Fruit fly (Drosophila melanogaster) whole organism, embryonic: Measurements from ENCODE around the gene CG44261.
A peak's percentile ranks its signal among the peaks of the same experiment; 100 is the strongest.

Experiments used
- CG10147 ChIP-seq: fragments of 200-800 bp; sonication (Bioruptor generic); optimal IDR thresholded peaks from 2 replicates; lab custom pipeline; 2019; ENCODE audit warnings: missing biosample characterization, mild to moderate bottlenecking, missing genetic modification characterization, moderate library complexity
- CG11696 ChIP-seq: fragments of 200-800 bp; sonication (Bioruptor generic); IDR thresholded peaks from 2 replicates; pipeline ENCODE4 v1.3.6; 2022; ENCODE audit warnings: missing biosample characterization, missing genetic modification characterization
- CG12942 ChIP-seq: fragments of 200-800 bp; sonication (Bioruptor generic); optimal IDR thresholded peaks from 3 replicates; lab custom pipeline; 2016; ENCODE audit warnings: missing biosample characterization, missing genetic modification characterization
- CG15601 ChIP-seq: fragments of 200-800 bp; sonication (Bioruptor generic); optimal IDR thresholded peaks from 3 replicates; lab custom pipeline; 2019; ENCODE audit warnings: missing biosample characterization, mild to moderate bottlenecking, missing genetic modification characterization, moderate library complexity
- CG15696 ChIP-seq: fragments of 200-800 bp; sonication (Bioruptor generic); optimal IDR thresholded peaks from 2 replicates; lab custom pipeline; 2019; ENCODE audit warnings: missing biosample characterization, mild to moderate bottlenecking, missing genetic modification characterization, moderate library complexity
- CG16779 ChIP-seq: fragments of 200-800 bp; sonication (Bioruptor generic); IDR thresholded peaks from 2 replicates; pipeline ENCODE4 v1.3.6; 2022; ENCODE audit warnings: missing biosample characterization, missing genetic modification characterization
- CG17186 ChIP-seq: fragments of 200-800 bp; sonication (Bioruptor generic); optimal IDR thresholded peaks from 3 replicates; lab custom pipeline; 2017; ENCODE audit warnings: missing biosample characterization, missing genetic modification reagents, missing genetic modification characterization
- CG17385 ChIP-seq: fragments of 200-800 bp; sonication (Bioruptor generic); optimal IDR thresholded peaks from 3 replicates; lab custom pipeline; 2018; ENCODE audit warnings: missing biosample characterization, mild to moderate bottlenecking, missing genetic modification characterization
- CG2889 ChIP-seq: fragments of 200-800 bp; sonication (Bioruptor generic); IDR thresholded peaks from 3 replicates; pipeline ENCODE4 v1.3.6; 2022; ENCODE audit warnings: missing biosample characterization, missing genetic modification characterization
- CG31388 ChIP-seq: fragments of 200-800 bp; sonication (Bioruptor generic); optimal IDR thresholded peaks from 2 replicates; lab custom pipeline; 2016; ENCODE audit warnings: missing biosample characterization, missing genetic modification characterization
- CG3847 ChIP-seq: fragments of 200-800 bp; sonication (Bioruptor generic); IDR thresholded peaks from 2 replicates; pipeline ENCODE4 v1.3.6; 2022; ENCODE audit warnings: missing biosample characterization, missing genetic modification characterization
- CG5953 ChIP-seq: fragments of 200-800 bp; sonication (Bioruptor generic); IDR thresholded peaks from 2 replicates; pipeline ENCODE4 v1.3.6; 2022; ENCODE audit warnings: missing biosample characterization, missing genetic modification characterization
- CG6254 ChIP-seq: fragments of 200-800 bp; sonication (Bioruptor generic); optimal IDR thresholded peaks from 3 replicates; lab custom pipeline; 2017; ENCODE audit warnings: mild to moderate bottlenecking, missing biosample characterization, missing genetic modification reagents, missing genetic modification characterization
- CG6689 ChIP-seq: fragments of 200-800 bp; sonication (Bioruptor generic); IDR thresholded peaks from 2 replicates; pipeline ENCODE4 v1.3.6; 2022; ENCODE audit warnings: missing biosample characterization, missing genetic modification characterization
- CG7357 ChIP-seq: fragments of 200-800 bp; sonication (Bioruptor generic); IDR thresholded peaks from 3 replicates; pipeline ENCODE4 v1.3.6; 2022; ENCODE audit warnings: missing biosample characterization, missing genetic modification characterization
- CG8359 ChIP-seq: fragments of 200-800 bp; sonication (Bioruptor generic); optimal IDR thresholded peaks from 2 replicates; lab custom pipeline; 2017; ENCODE audit warnings: missing biosample characterization, mild to moderate bottlenecking, missing genetic modification characterization, borderline replicate concordance
- CG8478 ChIP-seq: fragments of >200 bp; optimal IDR thresholded peaks from 2 replicates; lab custom pipeline; 2018
- CG9215 ChIP-seq: fragments of 200-800 bp; sonication (Bioruptor generic); IDR thresholded peaks from 2 replicates; pipeline ENCODE4 v1.3.6; 2022; ENCODE audit warnings: missing biosample characterization, missing genetic modification characterization
- CTCF ChIP-seq: fragments of 200-800 bp; sonication (Bioruptor generic); optimal IDR thresholded peaks from 2 replicates; lab custom pipeline; 2017; ENCODE audit warnings: missing biosample characterization, mild to moderate bottlenecking, missing genetic modification characterization, moderate library complexity
- Dip2 ChIP-seq: fragments of 200-800 bp; sonication (Bioruptor generic); IDR thresholded peaks from 2 replicates; pipeline ENCODE4 v1.3.6; 2022; ENCODE audit warnings: missing biosample characterization, missing genetic modification characterization
- Elba2 ChIP-seq: fragments of 200-800 bp; sonication (Bioruptor generic); optimal IDR thresholded peaks from 3 replicates; lab custom pipeline; 2016; ENCODE audit warnings: missing biosample characterization, missing genetic modification characterization
- Fer3 ChIP-seq: fragments of 200-800 bp; sonication (Bioruptor generic); optimal IDR thresholded peaks from 2 replicates; lab custom pipeline; 2018; ENCODE audit warnings: missing biosample characterization, mild to moderate bottlenecking, missing genetic modification characterization, moderate library complexity
- H15 ChIP-seq: fragments of 200-800 bp; sonication (Bioruptor generic); IDR thresholded peaks from 3 replicates; pipeline ENCODE4 v1.3.6; 2022; ENCODE audit warnings: missing biosample characterization, missing genetic modification characterization
- HmgD ChIP-seq: fragments of 200-800 bp; sonication (Bioruptor generic); optimal IDR thresholded peaks from 3 replicates; lab custom pipeline; 2016; ENCODE audit warnings: missing biosample characterization, missing genetic modification characterization
- Mes4 ChIP-seq: fragments of 200-800 bp; sonication (Bioruptor generic); optimal IDR thresholded peaks from 2 replicates; lab custom pipeline; 2016; ENCODE audit warnings: missing biosample characterization, missing genetic modification characterization
- Neu2 ChIP-seq: fragments of 200-800 bp; sonication (Bioruptor generic); optimal IDR thresholded peaks from 3 replicates; lab custom pipeline; 2016; ENCODE audit warnings: missing biosample characterization, missing genetic modification characterization, borderline replicate concordance
- NfI ChIP-seq: fragments of 200-800 bp; sonication (Bioruptor generic); optimal IDR thresholded peaks from 3 replicates; lab custom pipeline; 2018; ENCODE audit warnings: missing biosample characterization, mild to moderate bottlenecking, missing genetic modification characterization, moderate library complexity
- Sox100B ChIP-seq: fragments of 200-800 bp; sonication (Bioruptor generic); optimal IDR thresholded peaks from 3 replicates; lab custom pipeline; 2018; ENCODE audit warnings: missing biosample characterization, mild to moderate bottlenecking, missing genetic modification characterization
- Ssrp ChIP-seq: fragments of 200-800 bp; sonication (Bioruptor generic); optimal IDR thresholded peaks from 2 replicates; lab custom pipeline; 2018; ENCODE audit warnings: missing biosample characterization, mild to moderate bottlenecking, missing genetic modification characterization, moderate library complexity
- Stat92E ChIP-seq, 3 experiments: fragments of >200 bp in 2 of 3; fragments of 200-800 bp in 1 of 3; sonication (Bioruptor generic) in 1 of 3; optimal IDR thresholded peaks; 2 replicates each; lab custom pipeline; 2017 to 2019; ENCODE audit warnings: missing biosample characterization in 3 of 3, missing genetic modification characterization in 3 of 3, mild to moderate bottlenecking in 1 of 3, moderate library complexity in 1 of 3
- ac ChIP-seq: fragments of 200-800 bp; sonication (Bioruptor generic); optimal IDR thresholded peaks from 3 replicates; lab custom pipeline; 2017; ENCODE audit warnings: missing biosample characterization, mild to moderate bottlenecking, missing genetic modification characterization
- ase ChIP-seq: fragments of 200-800 bp; sonication (Bioruptor generic); IDR thresholded peaks from 3 replicates; pipeline ENCODE4 v1.3.6; 2022; ENCODE audit warnings: missing biosample characterization, missing genetic modification characterization
- chn ChIP-seq: fragments of 200-800 bp; sonication (Bioruptor generic); optimal IDR thresholded peaks from 2 replicates; lab custom pipeline; 2016; ENCODE audit warnings: missing biosample characterization, missing genetic modification characterization
- crc ChIP-seq: fragments of 200-800 bp; sonication (Bioruptor generic); optimal IDR thresholded peaks from 2 replicates; lab custom pipeline; 2016; ENCODE audit warnings: missing biosample characterization, missing genetic modification characterization
- dysf ChIP-seq: fragments of 200-800 bp; sonication (Bioruptor generic); IDR thresholded peaks from 3 replicates; pipeline ENCODE4 v1.3.6; 2022; ENCODE audit warnings: missing biosample characterization, missing genetic modification characterization
- gsb ChIP-seq: fragments of 200-800 bp; sonication (Bioruptor generic); IDR thresholded peaks from 2 replicates; pipeline ENCODE4 v1.3.6; 2022; ENCODE audit warnings: missing biosample characterization, missing genetic modification characterization
- gsb-n ChIP-seq: fragments of 200-800 bp; sonication (Bioruptor generic); optimal IDR thresholded peaks from 3 replicates; lab custom pipeline; 2018; ENCODE audit warnings: missing biosample characterization, mild to moderate bottlenecking, missing genetic modification characterization
- hbn ChIP-seq: fragments of 200-800 bp; sonication (Bioruptor generic); IDR thresholded peaks from 2 replicates; pipeline ENCODE4 v1.3.6; 2022; ENCODE audit warnings: missing biosample characterization, missing genetic modification characterization; ENCODE audit not compliant: partially characterized antibody
- jigr1 ChIP-seq: fragments of 200-800 bp; sonication (Bioruptor generic); IDR thresholded peaks from 3 replicates; pipeline ENCODE4 v1.3.6; 2022; ENCODE audit warnings: missing biosample characterization, missing genetic modification characterization
- ken ChIP-seq: fragments of 200-800 bp; sonication (Bioruptor generic); IDR thresholded peaks from 3 replicates; pipeline ENCODE4 v1.3.6; 2022; ENCODE audit warnings: missing biosample characterization, missing genetic modification characterization
- nerfin-1 ChIP-seq: fragments of 200-800 bp; sonication (Bioruptor generic); optimal IDR thresholded peaks from 3 replicates; lab custom pipeline; 2019; ENCODE audit warnings: missing biosample characterization, mild to moderate bottlenecking, missing genetic modification characterization, moderate library complexity
- nmo ChIP-seq: fragments of 200-800 bp; sonication (Bioruptor generic); optimal IDR thresholded peaks from 2 replicates; lab custom pipeline; 2018; ENCODE audit warnings: missing biosample characterization, mild to moderate bottlenecking, missing genetic modification characterization, moderate library complexity
- onecut ChIP-seq: fragments of 200-800 bp; sonication (Bioruptor generic); IDR thresholded peaks from 2 replicates; pipeline ENCODE4 v1.3.6; 2022; ENCODE audit warnings: missing biosample characterization, missing genetic modification characterization
- pan ChIP-seq, 4 experiments: fragments of >200 bp in 3 of 4; fragments of 200-800 bp in 1 of 4; sonication (Bioruptor generic) in 1 of 4; optimal IDR thresholded peaks in 3 of 4; IDR thresholded peaks in 1 of 4; 2 replicates each; pipeline versions ENCODE4 v1.3.6 to Lab custom; 2017 to 2022; ENCODE audit warnings: missing biosample characterization in 2 of 4, missing genetic modification characterization in 2 of 4, mixed read lengths in 1 of 4
- pum ChIP-seq: fragments of 200-800 bp; sonication (Bioruptor generic); optimal IDR thresholded peaks from 2 replicates; lab custom pipeline; 2016; ENCODE audit warnings: missing biosample characterization, missing genetic modification characterization
- ranshi ChIP-seq: fragments of 200-800 bp; sonication (Bioruptor generic); IDR thresholded peaks from 2 replicates; pipeline ENCODE4 v1.3.6; 2022; ENCODE audit warnings: missing biosample characterization, missing genetic modification characterization
- repo ChIP-seq: fragments of 200-800 bp; sonication (Bioruptor generic); optimal IDR thresholded peaks from 2 replicates; lab custom pipeline; 2016; ENCODE audit warnings: missing biosample characterization, missing genetic modification characterization
- sens ChIP-seq: fragments of 200-800 bp; sonication (Bioruptor generic); peaks from one replicate; lab custom pipeline; 2016; ENCODE audit warnings: missing biosample characterization, missing genetic modification characterization
- sens-2 ChIP-seq: fragments of 200-800 bp; sonication (Bioruptor generic); IDR thresholded peaks from 2 replicates; pipeline ENCODE4 v1.3.6; 2022; ENCODE audit warnings: missing biosample characterization, missing genetic modification characterization
- tin ChIP-seq: fragments of 200-800 bp; sonication (Bioruptor generic); optimal IDR thresholded peaks from 3 replicates; lab custom pipeline; 2016; ENCODE audit warnings: missing biosample characterization, missing genetic modification characterization
- wek ChIP-seq: fragments of 200-800 bp; sonication (Bioruptor generic); optimal IDR thresholded peaks from 3 replicates; lab custom pipeline; 2018; ENCODE audit warnings: missing biosample characterization, mild to moderate bottlenecking, missing genetic modification characterization, moderate library complexity
- zfh2 ChIP-seq: fragments of 200-800 bp; sonication (Bioruptor generic); optimal IDR thresholded peaks from 2 replicates; lab custom pipeline; 2016; ENCODE audit warnings: missing biosample characterization, missing genetic modification characterization

Gene CG44261

DNA sequence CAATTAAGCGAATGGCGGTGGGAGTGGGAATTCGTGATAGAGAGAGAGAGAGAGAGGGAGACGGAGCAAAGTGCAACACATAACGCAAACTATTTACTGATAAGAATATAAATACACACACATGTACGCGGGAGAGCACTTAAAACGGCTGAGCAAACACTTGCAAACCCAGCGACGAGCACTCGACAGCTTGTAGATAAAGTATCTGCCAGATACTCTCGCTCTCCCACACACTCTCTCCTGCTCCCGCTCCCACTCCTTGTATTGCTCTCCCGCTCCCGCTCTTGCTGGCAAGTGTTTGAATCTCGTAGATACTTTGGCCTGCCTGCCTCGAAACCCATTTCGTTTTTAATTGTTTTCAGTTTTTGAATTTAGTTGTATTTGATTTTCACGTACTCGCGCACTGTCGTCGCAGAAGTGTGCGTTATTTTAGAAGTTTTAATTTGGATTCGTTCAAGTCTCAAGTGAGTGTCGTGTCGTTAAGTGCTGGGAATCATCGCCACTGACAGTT, 20.3 kb upstream of the CG44261 start (continued):
- TF ChIP-seq gsb-n (tag; lab: Kevin White, UChicago) (no peak), dysf (GFP tag; lab: Robert Waterston, UW) (no peak), crc (no peak), Dip2 (GFP tag; lab: Robert Waterston, UW) (no peak), pum (GFP tag; lab: Kevin White, UChicago) (no peak), sens (peak; percentile 79), nmo (no peak), CG8478 (lab: Kevin White, UChicago) (no peak), H15 (GFP tag; lab: Robert Waterston, UW) (no peak), Ssrp (no peak), Neu2 (no peak), CG3847 (GFP tag; lab: Robert Waterston, UW) (no peak), wek (GFP tag; lab: Kevin White, UChicago) (peak; percentile 81), jigr1 (GFP tag; lab: Robert Waterston, UW) (no peak), chn (GFP tag; lab: Kevin White, UChicago) (peak; percentile 9), CG6254 (peak; percentile 59), NfI (GFP tag; lab: Kevin White, UChicago) (no peak), HmgD (GFP tag; lab: Kevin White, UChicago) (no peak), onecut (GFP tag; lab: Robert Waterston, UW) (peak; percentile 59; the same call in 1 of the 2 replicates), CG11696 (no peak), gsb (peak; percentile 6; the same call in 1 of the 2 replicates), ranshi (peak; percentile 31; the same call in 1 of the 2 replicates), CG5953 (GFP tag; lab: Robert Waterston, UW) (0 out of 2 replicates have a peak, but pooled peaks have one; percentile 53), pan (optimal IDR thresholded peaks at IDR 0.05; lab: Kevin White, UChicago) (no peak), pan (GFP tag; optimal IDR thresholded peaks at IDR 0.05 in 1 of 2, IDR thresholded peaks at IDR 0.05 in 1 of 2) (no peak), CG31388 (no peak), CG16779 (GFP tag; lab: Robert Waterston, UW) (0 out of 2 replicates have a peak, but pooled peaks have one; percentile 30), CG2889 (no peak), CG10147 (GFP tag; lab: Kevin White, UChicago) (no peak), zfh2 (GFP tag; lab: Kevin White, UChicago) (no peak), Elba2 (GFP tag; lab: Kevin White, UChicago) (no peak), CG12942 (GFP tag; lab: Kevin White, UChicago) (no peak), repo (GFP tag; lab: Kevin White, UChicago) (no peak), Mes4 (GFP tag; lab: Kevin White, UChicago) (no peak), sens-2 (GFP tag; lab: Robert Waterston, UW) (no peak), CG9215 (no peak), CG17385 (GFP tag; lab: Kevin White, UChicago) (peak; percentile 58), CG17186 (no peak), CG6689 (GFP tag; lab: Robert Waterston, UW) (no peak), tin (GFP tag; lab: Kevin White, UChicago) (peak; percentile 9), Sox100B (no peak), Stat92E (GFP tag; optimal IDR thresholded peaks at IDR 0.05; lab: Kevin White, UChicago) (no peak), hbn (GFP tag; lab: Robert Waterston, UW) (peak; percentile 58; the same call in 1 of the 2 replicates), CG7357 (GFP tag; lab: Robert Waterston, UW) (no peak), Fer3 (peak; percentile 7), CG15696 (peak; percentile 20), CTCF (peak; percentile 1), CG15601 (tag; lab: Kevin White, UChicago) (peak; percentile 24), nerfin-1 (tag; lab: Kevin White, UChicago) (peak; percentile 49), ken (GFP tag; lab: Robert Waterston, UW) (no peak), ac (peak; percentile 8), ase (no peak), CG8359 (GFP tag; lab: Kevin White, UChicago) (peak; percentile 24)
